Worm (Caenorhabditis elegans): Measurements from ENCODE around the gene F15E6.5.

F15E6.5 gene

ce11 chrIV:4291174-4291573 is 1.8 kb downstream of the F15E6.5 start, which contains the start of gene F15E6.4:
Gene F15E6.4, plus strand, starts transcription at chrIV:4291474.
- TF ChIP-seq T22C8.4 (GFP tag; IDR thresholded peaks at IDR 0.05) (no peak), tab-1 (GFP tag; IDR thresholded peaks at IDR 0.05) (no peak), flt-1 (GFP tag; IDR thresholded peaks at IDR 0.05) (no peak), med-1 (GFP tag; optimal IDR thresholded peaks at IDR 0.05; ENCODE audit: insufficient read depth) (no peak), klf-2 (GFP tag; conservative IDR thresholded peaks at IDR 0.05) (no peak), cog-1 (tag; optimal IDR thresholded peaks at IDR 0.05) (no peak), ref-1 (GFP tag; conservative IDR thresholded peaks at IDR 0.05) (no peak), ztf-23 (GFP tag; IDR thresholded peaks at IDR 0.05) (no peak), ztf-29 (GFP tag; IDR thresholded peaks at IDR 0.05) (no peak)

DNA sequence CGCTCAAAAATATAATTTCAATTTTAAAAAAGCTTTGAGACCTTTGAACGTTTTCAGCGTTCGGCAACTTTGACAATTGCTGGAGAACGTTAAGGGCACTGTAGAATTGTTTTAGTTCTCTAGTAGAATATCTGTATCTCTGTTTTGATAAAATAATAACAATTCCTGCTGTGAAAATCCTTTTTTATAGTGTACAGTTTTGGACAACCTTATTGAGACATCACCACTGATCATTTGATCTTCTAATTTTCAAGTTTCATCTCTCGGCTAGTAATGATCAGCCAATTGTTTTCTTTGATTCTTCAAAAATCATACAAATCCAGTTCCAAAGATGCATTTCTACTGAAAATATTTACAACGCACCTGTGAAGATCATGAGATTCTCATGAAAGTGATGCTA is 3.2 kb downstream of the F15E6.5 start, which contains the start of gene F15E6.10:
TSS of gene F15E6.10 (plus strand) at position 301 of the 400 bp plus-strand sequence.
- TF ChIP-seq med-1 (GFP tag; optimal IDR thresholded peaks at IDR 0.05; ENCODE audit: insufficient read depth) (no peak), ztf-29 (GFP tag; IDR thresholded peaks at IDR 0.05) (no peak), tab-1 (GFP tag; IDR thresholded peaks at IDR 0.05) (no peak), ref-1 (GFP tag; conservative IDR thresholded peaks at IDR 0.05) (no peak), cog-1 (tag; optimal IDR thresholded peaks at IDR 0.05) (no peak)

DNA sequence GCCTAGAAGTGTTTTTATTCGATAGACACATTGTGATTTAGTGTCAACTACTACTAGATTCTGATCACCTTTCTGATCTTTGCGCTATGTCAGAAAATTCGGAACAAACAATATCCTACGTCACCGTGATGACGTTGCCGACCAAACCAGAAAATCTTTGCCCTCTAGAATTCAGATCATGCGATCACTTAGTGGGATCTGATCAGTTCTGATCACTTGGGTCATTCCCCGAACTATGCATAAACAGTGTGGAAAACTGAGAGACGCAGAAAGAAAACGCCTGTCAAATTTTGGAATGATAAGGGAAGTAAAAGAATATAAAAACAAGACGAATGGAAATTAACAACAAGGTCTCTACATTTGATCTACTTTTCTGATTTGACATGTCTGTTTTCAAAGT is 5.2 kb downstream of the F15E6.5 start, which contains the start of gene F15E6.3:
TSS of gene F15E6.3 (plus strand) at position 344 of the 400 bp plus-strand sequence.
- TF ChIP-seq ztf-29 (GFP tag; IDR thresholded peaks at IDR 0.05) (no peak), ref-1 (GFP tag; conservative IDR thresholded peaks at IDR 0.05) (no peak), cog-1 (tag; optimal IDR thresholded peaks at IDR 0.05) (no peak), T22C8.4 (GFP tag; IDR thresholded peaks at IDR 0.05) (no peak), ztf-23 (GFP tag; IDR thresholded peaks at IDR 0.05) (no peak), tab-1 (GFP tag; IDR thresholded peaks at IDR 0.05) (no peak), klf-2 (GFP tag; conservative IDR thresholded peaks at IDR 0.05) (no peak)

- no peak for TF ChIP-seq ztf-29 (GFP tag; IDR thresholded peaks at IDR 0.05)
- no peak for TF ChIP-seq flt-1 (GFP tag; IDR thresholded peaks at IDR 0.05)
- TF ChIP-seq cog-1 (tag; optimal IDR thresholded peaks at IDR 0.05), result no peak
- no peak for TF ChIP-seq T22C8.4 (GFP tag; IDR thresholded peaks at IDR 0.05)
- no peak for TF ChIP-seq ref-1 (GFP tag; conservative IDR thresholded peaks at IDR 0.05)
- TF ChIP-seq tab-1 (GFP tag; IDR thresholded peaks at IDR 0.05), result no peak
- no peak for TF ChIP-seq ztf-23 (GFP tag; IDR thresholded peaks at IDR 0.05)
- no peak for TF ChIP-seq klf-2 (GFP tag; conservative IDR thresholded peaks at IDR 0.05)
- TF ChIP-seq med-1 (GFP tag; optimal IDR thresholded peaks at IDR 0.05; ENCODE audit: insufficient read depth), result no peak
Observed at ce11 chrIV:4298983-4299382, 9.6 kb downstream of the F15E6.5 start, which contains the start of gene F15E6.9. Gene F15E6.9, minus strand, starts transcription at chrIV:4299083.

- TF ChIP-seq ztf-23 (GFP tag; IDR thresholded peaks at IDR 0.05) (no peak), flt-1 (GFP tag; IDR thresholded peaks at IDR 0.05) (no peak), T22C8.4 (GFP tag; IDR thresholded peaks at IDR 0.05) (no peak), ref-1 (GFP tag; conservative IDR thresholded peaks at IDR 0.05) (no peak), cog-1 (tag; optimal IDR thresholded peaks at IDR 0.05) (no peak), med-1 (GFP tag; optimal IDR thresholded peaks at IDR 0.05; ENCODE audit: insufficient read depth) (no peak), ztf-29 (GFP tag; IDR thresholded peaks at IDR 0.05) (no peak), tab-1 (GFP tag; IDR thresholded peaks at IDR 0.05) (no peak)
Observed at ce11 chrIV:4299994-4300393, 10.6 kb downstream of the F15E6.5 start.

DNA sequence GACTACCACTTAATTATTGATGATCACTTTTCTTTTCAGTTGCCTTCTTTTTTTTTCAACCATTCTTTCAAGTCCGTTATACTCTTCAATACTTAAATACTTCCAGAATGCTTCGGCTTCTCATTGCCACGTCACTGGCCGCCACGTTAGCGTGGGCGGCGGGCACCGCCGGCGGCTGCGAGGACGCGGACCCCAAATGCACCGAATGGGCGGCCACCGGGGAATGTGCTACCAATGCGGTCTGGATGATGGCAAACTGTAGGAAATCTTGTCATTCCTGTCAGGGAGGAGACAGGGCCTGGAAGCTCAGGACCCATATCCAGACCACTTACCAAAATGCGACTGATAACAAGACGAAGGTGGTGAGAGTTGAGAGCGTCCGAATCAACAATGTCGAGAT is 11.8 kb downstream of the F15E6.5 start, which contains the start of gene lgc-22:
TSS of gene lgc-22 (plus strand) at position 105 of the 400 bp plus-strand sequence.
- TF ChIP-seq ref-1 (GFP tag; conservative IDR thresholded peaks at IDR 0.05) (no peak), tab-1 (GFP tag; IDR thresholded peaks at IDR 0.05) (peak; percentile 41; the same call in 1 of the 2 replicates)

DNA sequence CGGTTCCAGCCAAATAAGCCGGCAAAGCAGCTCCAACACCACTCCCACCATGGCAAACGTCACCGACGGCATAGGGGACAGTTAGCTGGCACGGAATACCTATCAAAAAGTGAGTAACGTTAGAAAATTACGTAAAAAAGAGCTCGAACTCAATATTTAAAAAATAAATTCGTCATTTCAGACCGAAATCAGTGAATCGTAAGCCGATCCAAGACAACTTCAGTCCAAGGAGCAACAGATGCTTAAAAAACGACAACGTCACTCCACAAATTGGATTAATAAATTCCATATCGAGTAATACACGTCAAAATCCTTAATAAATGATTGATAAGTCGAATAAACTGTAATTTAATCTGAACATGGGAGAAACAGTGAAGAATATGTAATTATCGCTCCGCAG is 16.9 kb downstream of the F15E6.5 start:
- TF ChIP-seq T22C8.4 (GFP tag; IDR thresholded peaks at IDR 0.05) (no peak), med-1 (GFP tag; optimal IDR thresholded peaks at IDR 0.05; ENCODE audit: insufficient read depth) (no peak), ztf-29 (GFP tag; IDR thresholded peaks at IDR 0.05) (no peak), tab-1 (GFP tag; IDR thresholded peaks at IDR 0.05) (no peak)

DNA sequence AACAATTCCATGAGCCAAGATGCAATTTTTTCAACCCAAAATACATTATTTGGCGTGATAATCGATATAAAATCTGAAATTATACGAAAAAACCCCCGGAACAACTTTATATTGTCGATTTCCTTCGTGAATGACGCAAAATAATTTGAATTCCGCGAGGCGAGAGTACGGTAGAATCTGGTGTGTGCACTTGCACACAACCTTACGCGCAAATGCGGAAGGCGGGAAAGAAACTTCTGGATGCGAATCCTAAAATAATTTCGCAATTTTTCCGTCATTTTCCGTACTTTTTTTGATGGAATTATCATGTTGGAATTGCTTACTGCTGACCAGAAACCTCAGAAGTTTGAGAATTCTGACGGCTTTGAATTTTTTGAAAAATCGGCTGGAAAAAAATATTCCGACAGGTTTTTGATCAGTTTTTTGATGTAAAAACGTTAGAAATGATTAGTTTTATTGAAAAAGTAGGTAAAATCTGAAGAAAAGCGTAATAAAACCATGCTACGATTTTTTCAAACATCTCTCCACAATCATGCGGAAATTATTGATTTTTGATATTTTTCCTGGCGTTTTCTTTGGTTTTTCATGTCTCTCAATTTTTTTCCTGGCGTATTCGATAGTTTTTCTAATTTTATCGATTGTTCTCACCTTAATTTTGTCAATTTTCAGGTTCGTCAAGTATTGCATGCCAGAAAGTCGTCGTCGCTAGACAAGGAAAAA is 18.0 kb downstream of the F15E6.5 start, which contains the start of gene set-9:
TSS of gene set-9 (plus strand) at position 670 of the 720 bp plus-strand sequence.
- TF ChIP-seq ztf-29 (GFP tag; IDR thresholded peaks at IDR 0.05), result no peak
- no peak for TF ChIP-seq ztf-23 (GFP tag; IDR thresholded peaks at IDR 0.05)
- TF ChIP-seq klf-2 (GFP tag; conservative IDR thresholded peaks at IDR 0.05), result no peak
- no peak for TF ChIP-seq med-1 (GFP tag; optimal IDR thresholded peaks at IDR 0.05; ENCODE audit: insufficient read depth)
- TF ChIP-seq flt-1 (GFP tag; IDR thresholded peaks at IDR 0.05), result no peak
- TF ChIP-seq cog-1 (tag; optimal IDR thresholded peaks at IDR 0.05), result no peak
- no peak for TF ChIP-seq T22C8.4 (GFP tag; IDR thresholded peaks at IDR 0.05)
- TF ChIP-seq ref-1 (GFP tag; conservative IDR thresholded peaks at IDR 0.05), result no peak
- TF ChIP-seq tab-1 (GFP tag; IDR thresholded peaks at IDR 0.05), result no peak

DNA sequence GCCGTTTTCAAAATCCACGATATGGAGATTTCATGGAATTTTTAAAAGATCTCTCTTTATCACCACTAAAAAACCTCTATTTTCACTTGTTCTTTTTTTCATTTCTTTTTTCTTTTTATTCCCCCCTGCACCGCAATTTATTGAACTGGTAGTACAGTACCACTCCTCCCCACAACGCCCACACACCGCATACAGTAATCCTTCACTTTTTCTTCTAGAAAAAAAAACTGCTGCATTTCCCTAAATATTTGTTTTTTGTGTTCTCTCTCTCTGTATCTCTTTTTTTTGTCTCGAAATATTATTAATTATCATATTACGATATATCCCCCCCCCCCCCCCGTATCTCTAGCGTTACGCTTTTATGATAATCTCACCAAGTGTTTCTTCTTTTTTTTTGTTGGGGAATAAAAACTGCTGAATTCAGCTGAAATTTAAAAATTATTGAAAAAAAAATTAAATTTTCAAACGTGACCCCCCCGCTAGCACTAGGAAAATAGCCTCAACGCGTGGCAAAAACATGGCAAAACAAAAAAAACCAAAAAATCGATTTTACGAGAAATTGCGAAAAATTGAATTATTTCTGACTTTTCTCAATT is 27.5 kb downstream of the F15E6.5 start, which contains the start of gene Y24D9B.1:
TSS of gene Y24D9B.1 (plus strand) at position 546 of the 596 bp plus-strand sequence.
- TF ChIP-seq ztf-23 (GFP tag; IDR thresholded peaks at IDR 0.05) (no peak), T22C8.4 (GFP tag; IDR thresholded peaks at IDR 0.05) (no peak), cog-1 (tag; optimal IDR thresholded peaks at IDR 0.05) (no peak), flt-1 (GFP tag; IDR thresholded peaks at IDR 0.05) (no peak), tab-1 (GFP tag; IDR thresholded peaks at IDR 0.05) (no peak), ref-1 (GFP tag; conservative IDR thresholded peaks at IDR 0.05) (no peak), med-1 (GFP tag; optimal IDR thresholded peaks at IDR 0.05; ENCODE audit: insufficient read depth) (no peak), ztf-29 (GFP tag; IDR thresholded peaks at IDR 0.05) (no peak), klf-2 (GFP tag; conservative IDR thresholded peaks at IDR 0.05) (no peak)

Data from whole organism, midembryonic.